Worm (Caenorhabditis elegans) whole organism, L2 larva: ENCODE results near the gene delm-1.

ENCODE experiments used
- C34F6.9 ChIP-seq: fragments of 150-350 bp; optimal IDR thresholded peaks from 2 replicates; lab custom pipeline; 2014; ENCODE audit warnings: missing biosample characterization, missing genetic modification characterization
- R02D3.7 ChIP-seq: fragments of 150-350 bp; optimal IDR thresholded peaks from 2 replicates; lab custom pipeline; 2014; ENCODE audit warnings: missing biosample characterization, missing genetic modification characterization
- Y55F3AM.14 ChIP-seq: fragments of 200-800 bp; sonication (Bioruptor generic); optimal IDR thresholded peaks from 2 replicates; lab custom pipeline; 2018; ENCODE audit warnings: mild to moderate bottlenecking, missing genetic modification characterization, missing compliant biosample characterization
- ZK546.5 ChIP-seq: sonication (generic microtip); optimal IDR thresholded peaks from 2 replicates; lab custom pipeline; 2017; ENCODE audit warnings: missing biosample characterization, missing genetic modification characterization
- alr-1 ChIP-seq: fragments of 150-350 bp; optimal IDR thresholded peaks from 2 replicates; lab custom pipeline; 2014; ENCODE audit warnings: missing biosample characterization, missing genetic modification characterization
- ama-1 ChIP-seq: fragments of 150-350 bp; optimal IDR thresholded peaks from 2 replicates; lab custom pipeline; 2018; ENCODE audit warnings: inconsistent platforms
- ceh-16 ChIP-seq: fragments of 150-350 bp; optimal IDR thresholded peaks from 2 replicates; lab custom pipeline; 2014; ENCODE audit warnings: missing biosample characterization, missing genetic modification characterization
- ceh-82 ChIP-seq: fragments of 150-350 bp; optimal IDR thresholded peaks from 2 replicates; lab custom pipeline; 2014; ENCODE audit warnings: missing biosample characterization, missing genetic modification characterization
- egl-27 ChIP-seq: sonication (generic microtip); optimal IDR thresholded peaks from 3 replicates; lab custom pipeline; 2017; ENCODE audit warnings: missing biosample characterization, missing genetic modification reagents, missing genetic modification characterization
- elt-1 ChIP-seq: fragments of 150-350 bp; optimal IDR thresholded peaks from 2 replicates; lab custom pipeline; 2014; ENCODE audit warnings: missing biosample characterization, missing genetic modification characterization
- fos-1 ChIP-seq: fragments of 150-350 bp; optimal IDR thresholded peaks from 2 replicates; lab custom pipeline; 2014; ENCODE audit warnings: missing biosample characterization, missing genetic modification characterization
- gmeb-1 ChIP-seq: fragments of 150-350 bp; optimal IDR thresholded peaks from 2 replicates; lab custom pipeline; 2014; ENCODE audit warnings: missing biosample characterization, missing genetic modification characterization
- lin-11 ChIP-seq: fragments of 150-350 bp; sonication (generic microtip); optimal IDR thresholded peaks from 2 replicates; lab custom pipeline; 2014; ENCODE audit warnings: missing biosample characterization, missing genetic modification characterization, inconsistent platforms, mixed read lengths
- lin-13 ChIP-seq: fragments of 150-350 bp; optimal IDR thresholded peaks from 2 replicates; lab custom pipeline; 2014; ENCODE audit warnings: missing biosample characterization, missing genetic modification reagents, missing genetic modification characterization
- lin-39 ChIP-seq: fragments of 150-350 bp; optimal IDR thresholded peaks from 2 replicates; lab custom pipeline; 2014; ENCODE audit warnings: missing biosample characterization, missing genetic modification reagents, missing genetic modification characterization
- mab-5 ChIP-seq: fragments of 150-350 bp; optimal IDR thresholded peaks from 2 replicates; lab custom pipeline; 2014; ENCODE audit warnings: missing biosample characterization, missing genetic modification characterization
- mbf-1 ChIP-seq: sonication (generic microtip); optimal IDR thresholded peaks from 2 replicates; lab custom pipeline; 2017; ENCODE audit warnings: missing biosample characterization, missing genetic modification characterization
- nhr-11 ChIP-seq: fragments of 150-350 bp; optimal IDR thresholded peaks from 2 replicates; lab custom pipeline; 2014; ENCODE audit warnings: missing biosample characterization, missing genetic modification characterization
- nhr-12 ChIP-seq: fragments of 150-350 bp; optimal IDR thresholded peaks from 2 replicates; lab custom pipeline; 2014; ENCODE audit warnings: missing biosample characterization, missing genetic modification characterization
- nhr-129 ChIP-seq: fragments of 150-350 bp; optimal IDR thresholded peaks from 2 replicates; lab custom pipeline; 2014; ENCODE audit warnings: missing biosample characterization, missing genetic modification characterization
- nhr-21 ChIP-seq: fragments of 150-350 bp; optimal IDR thresholded peaks from 2 replicates; lab custom pipeline; 2014; ENCODE audit warnings: missing biosample characterization, missing genetic modification characterization
- nhr-23 ChIP-seq: fragments of 150-350 bp; optimal IDR thresholded peaks from 2 replicates; lab custom pipeline; 2014; ENCODE audit warnings: missing biosample characterization, missing genetic modification reagents, missing genetic modification characterization
- nhr-237 ChIP-seq: fragments of 150-350 bp; optimal IDR thresholded peaks from 2 replicates; lab custom pipeline; 2014; ENCODE audit warnings: missing biosample characterization, missing genetic modification characterization
- nhr-25 ChIP-seq: fragments of 150-350 bp; sonication (generic microtip); optimal IDR thresholded peaks from 3 replicates; lab custom pipeline; 2014; ENCODE audit warnings: missing biosample characterization, missing genetic modification characterization
- nhr-6 ChIP-seq: fragments of 150-350 bp; optimal IDR thresholded peaks from 2 replicates; lab custom pipeline; 2014; ENCODE audit warnings: missing biosample characterization, missing genetic modification characterization
- peb-1 ChIP-seq: fragments of 150-350 bp; optimal IDR thresholded peaks from 2 replicates; lab custom pipeline; 2014; ENCODE audit warnings: missing biosample characterization, missing genetic modification characterization
- sem-4 ChIP-seq: fragments of 150-350 bp; optimal IDR thresholded peaks from 2 replicates; lab custom pipeline; 2014; ENCODE audit warnings: missing biosample characterization, missing genetic modification reagents, missing genetic modification characterization
- skn-1 ChIP-seq: sonication (generic microtip); optimal IDR thresholded peaks from 2 replicates; lab custom pipeline; 2017; ENCODE audit warnings: missing biosample characterization, missing genetic modification characterization
- sma-3 ChIP-seq: sonication (generic microtip); optimal IDR thresholded peaks from 2 replicates; lab custom pipeline; 2016; ENCODE audit warnings: missing genetic modification reagents, missing genetic modification characterization, missing compliant biosample characterization
- snpc-4 ChIP-seq: fragments of 150-350 bp; optimal IDR thresholded peaks from 2 replicates; lab custom pipeline; 2014; ENCODE audit warnings: missing biosample characterization, missing genetic modification characterization
- unc-39 ChIP-seq: fragments of 150-350 bp; optimal IDR thresholded peaks from 2 replicates; lab custom pipeline; 2014; ENCODE audit warnings: missing biosample characterization, missing genetic modification characterization
- unc-55 ChIP-seq: fragments of 150-350 bp; sonication (generic microtip); optimal IDR thresholded peaks from 3 replicates; lab custom pipeline; 2014; ENCODE audit warnings: missing biosample characterization, missing genetic modification reagents, missing genetic modification characterization
- unc-62 ChIP-seq: fragments of 150-350 bp; optimal IDR thresholded peaks from 2 replicates; lab custom pipeline; 2014; ENCODE audit warnings: missing biosample characterization, missing genetic modification reagents, missing genetic modification characterization
- zag-1 ChIP-seq: fragments of 150-350 bp; optimal IDR thresholded peaks from 2 replicates; lab custom pipeline; 2014; ENCODE audit warnings: missing biosample characterization, missing genetic modification characterization
- ztf-1 ChIP-seq: fragments of 200-800 bp; sonication (Bioruptor generic); conservative IDR thresholded peaks from 2 replicates; pipeline ENCODE4 v1.3.6; 2022; ENCODE audit warnings: missing genetic modification characterization, missing compliant biosample characterization
- ztf-11 ChIP-seq: sonication (generic microtip); optimal IDR thresholded peaks from 2 replicates; lab custom pipeline; 2017; ENCODE audit warnings: missing biosample characterization, missing genetic modification characterization

The delm-1 gene

ce11 chrIV:9135377-9135776 is at the start of gene delm-1:
Gene delm-1 (minus strand): TSS chrIV:9135477.
- TF ChIP-seq gmeb-1 (no peak), unc-39 (no peak), sma-3 (GFP tag; lab: Kevin White, UChicago) (no peak), alr-1 (no peak), ceh-82 (tag; lab: Kevin White, UChicago) (no peak), unc-55 (GFP tag; lab: Kevin White, UChicago) (no peak), unc-62 (GFP tag; lab: Kevin White, UChicago) (no peak), nhr-237 (tag; lab: Kevin White, UChicago) (no peak), snpc-4 (tag; lab: Kevin White, UChicago) (no peak), ztf-11 (tag; lab: Kevin White, UChicago) (no peak), sem-4 (tag; lab: Kevin White, UChicago) (no peak), lin-11 (tag; lab: Kevin White, UChicago) (no peak), C34F6.9 (no peak), mbf-1 (tag; lab: Kevin White, UChicago) (no peak), Y55F3AM.14 (GFP tag; lab: Kevin White, UChicago) (no peak), nhr-12 (tag; lab: Kevin White, UChicago) (no peak)

ce11 chrIV:9184547-9184946 is 49.3 kb upstream of the delm-1 start, which contains the start of gene C07C7.1:
Gene C07C7.1 (plus strand): TSS chrIV:9184847.
- TF ChIP-seq nhr-6 (no peak), sem-4 (tag; lab: Kevin White, UChicago) (no peak), peb-1 (tag; lab: Kevin White, UChicago) (no peak), nhr-23 (tag; lab: Kevin White, UChicago) (no peak), nhr-237 (tag; lab: Kevin White, UChicago) (no peak), elt-1 (no peak), R02D3.7 (tag; lab: Kevin White, UChicago) (no peak), Y55F3AM.14 (GFP tag; lab: Kevin White, UChicago) (no peak), ama-1 (lab: Kevin White, UChicago) (no peak), ceh-16 (tag; lab: Kevin White, UChicago) (no peak), ztf-1 (no peak), nhr-25 (tag; lab: Kevin White, UChicago) (no peak), lin-13 (no peak), unc-62 (GFP tag; lab: Kevin White, UChicago) (no peak), egl-27 (tag; lab: Kevin White, UChicago) (no peak), nhr-12 (tag; lab: Kevin White, UChicago) (no peak), C34F6.9 (no peak), nhr-21 (tag; lab: Kevin White, UChicago) (no peak), nhr-11 (tag; lab: Kevin White, UChicago) (no peak)

ce11 chrIV:9169764-9170163 is 34.5 kb upstream of the delm-1 start:
- TF ChIP-seq unc-55 (GFP tag; lab: Kevin White, UChicago): peak; percentile 11
- TF ChIP-seq zag-1 (tag; lab: Kevin White, UChicago): no peak
- TF ChIP-seq unc-62 (GFP tag; lab: Kevin White, UChicago): no peak

- TF ChIP-seq skn-1: peak; percentile 71
- TF ChIP-seq mab-5 (tag; lab: Kevin White, UChicago): no peak
- no peak for TF ChIP-seq egl-27 (tag; lab: Kevin White, UChicago)
- TF ChIP-seq fos-1 (tag; lab: Kevin White, UChicago): peak; percentile 90
- no peak for TF ChIP-seq lin-11 (tag; lab: Kevin White, UChicago)
- TF ChIP-seq lin-39 (tag; lab: Kevin White, UChicago): no peak
- TF ChIP-seq nhr-11 (tag; lab: Kevin White, UChicago): no peak
These were observed 30.4 kb upstream of the delm-1 start, which contains the start of gene C07C7.3 for ce11 chrIV:9165681-9166080. Gene C07C7.3 (plus strand): TSS chrIV:9166051.

ce11 chrIV:9165027-9165426 is 29.8 kb upstream of the delm-1 start, which contains the start of gene pcp-2:
Gene pcp-2 (minus strand): TSS chrIV:9165127.
- no peak for TF ChIP-seq ZK546.5 (tag; lab: Kevin White, UChicago)
- no peak for TF ChIP-seq nhr-129
- no peak for TF ChIP-seq ceh-82 (tag; lab: Kevin White, UChicago)
- TF ChIP-seq ztf-11 (tag; lab: Kevin White, UChicago): no peak
